Worm (Caenorhabditis elegans) whole organism, L4/young adult: ENCODE measurements around the gene F02E11.2.

Experiments used
- W03F9.2 ChIP-seq: fragments of 150-350 bp; optimal IDR thresholded peaks from 2 replicates; lab custom pipeline; 2014; ENCODE audit warnings: missing biosample characterization, missing genetic modification characterization
- him-1 ChIP-seq: sonication (generic microtip); optimal IDR thresholded peaks from 2 replicates; lab custom pipeline; 2016; ENCODE audit warnings: missing genotype, missing genetic modification reagents, missing genetic modification characterization, missing compliant biosample characterization

- TF ChIP-seq him-1 (tag; lab: Kevin White, UChicago) (no peak), W03F9.2 (tag; lab: Kevin White, UChicago) (no peak)
Measured at ce11 chrII:3234725-3235124, 27.9 kb upstream of the F02E11.2 start, which contains the start of gene C17F4.8.
